Fruit fly (Drosophila melanogaster) whole organism, prepupa: Measurements from ENCODE around the gene CG4318.

Experiments
- Blimp-1 ChIP-seq: fragments of 200-800 bp; sonication (Bioruptor generic); optimal IDR thresholded peaks from 3 replicates; lab custom pipeline; 2017; ENCODE audit warnings: missing biosample characterization, missing genetic modification characterization, mild to moderate bottlenecking, moderate library complexity, missing genetic modification reagents
- CG10669 ChIP-seq: fragments of 200-800 bp; sonication (Bioruptor generic); optimal IDR thresholded peaks from 3 replicates; lab custom pipeline; 2018; ENCODE audit warnings: missing biosample characterization, mild to moderate bottlenecking, missing genetic modification characterization, moderate library complexity
- CG11762 ChIP-seq: fragments of 200-800 bp; sonication (Bioruptor generic); optimal IDR thresholded peaks from 3 replicates; lab custom pipeline; 2016; ENCODE audit warnings: missing biosample characterization, missing genetic modification characterization; ENCODE audit not compliant: insufficient read depth
- CG15336 ChIP-seq: fragments of 200-800 bp; sonication (Bioruptor generic); IDR thresholded peaks from 2 replicates; pipeline ENCODE4 v1.3.6; 2022; ENCODE audit warnings: missing biosample characterization, missing genetic modification characterization
- CG1621 ChIP-seq: fragments of 200-800 bp; sonication (Bioruptor generic); optimal IDR thresholded peaks from 3 replicates; lab custom pipeline; 2018; ENCODE audit warnings: missing biosample characterization, mild to moderate bottlenecking, missing genetic modification characterization
- CG3032 ChIP-seq: fragments of 200-800 bp; optimal IDR thresholded peaks from 2 replicates; lab custom pipeline; 2019; ENCODE audit warnings: missing biosample characterization, mild to moderate bottlenecking, missing genetic modification characterization, moderate library complexity
- CG31627 ChIP-seq: fragments of 200-800 bp; sonication (Bioruptor generic); optimal IDR thresholded peaks from 3 replicates; lab custom pipeline; 2016; ENCODE audit warnings: missing biosample characterization, missing genetic modification characterization
- CG32006 ChIP-seq: fragments of 200-800 bp; sonication (Bioruptor generic); optimal IDR thresholded peaks from 3 replicates; lab custom pipeline; 2017; ENCODE audit warnings: missing biosample characterization, mild to moderate bottlenecking, missing genetic modification characterization
- CG34406 ChIP-seq: fragments of 200-800 bp; sonication (Bioruptor generic); optimal IDR thresholded peaks from 3 replicates; lab custom pipeline; 2016; ENCODE audit warnings: missing biosample characterization, missing genetic modification characterization
- CG6163 ChIP-seq: fragments of 200-800 bp; sonication (Bioruptor generic); IDR thresholded peaks from 3 replicates; pipeline ENCODE4 v1.3.6; 2022; ENCODE audit warnings: missing biosample characterization, missing genetic modification characterization
- CG6276 ChIP-seq: fragments of 200-800 bp; sonication (Bioruptor generic); optimal IDR thresholded peaks from 2 replicates; lab custom pipeline; 2017; ENCODE audit warnings: missing biosample characterization, mild to moderate bottlenecking, missing genetic modification characterization
- CG6792 ChIP-seq: fragments of 200-800 bp; sonication (Bioruptor generic); optimal IDR thresholded peaks from 3 replicates; lab custom pipeline; 2016; ENCODE audit warnings: missing biosample characterization, missing genetic modification characterization
- CG6808 ChIP-seq: fragments of 200-800 bp; sonication (Bioruptor generic); optimal IDR thresholded peaks from 3 replicates; lab custom pipeline; 2017; ENCODE audit warnings: missing biosample characterization, missing genetic modification characterization, mild to moderate bottlenecking, moderate library complexity, missing genetic modification reagents
- CG6854 ChIP-seq: fragments of 200-800 bp; sonication (Bioruptor generic); optimal IDR thresholded peaks from 2 replicates; lab custom pipeline; 2017; ENCODE audit warnings: missing biosample characterization, mild to moderate bottlenecking, missing genetic modification characterization
- CG8119 ChIP-seq: fragments of 200-800 bp; sonication (Bioruptor generic); IDR thresholded peaks from 3 replicates; pipeline ENCODE4 v1.3.6; 2022; ENCODE audit warnings: missing biosample characterization, missing genetic modification characterization
- CG9139 ChIP-seq: fragments of 200-800 bp; sonication (Bioruptor generic); optimal IDR thresholded peaks from 3 replicates; lab custom pipeline; 2017; ENCODE audit warnings: missing biosample characterization, mild to moderate bottlenecking, missing genetic modification characterization
- Eip75B ChIP-seq: fragments of 200-800 bp; sonication (Bioruptor generic); optimal IDR thresholded peaks from 3 replicates; lab custom pipeline; 2016; ENCODE audit warnings: missing biosample characterization, missing genetic modification characterization
- Eip78C ChIP-seq: fragments of 200-800 bp; sonication (Bioruptor generic); peaks from one replicate; lab custom pipeline; 2016; ENCODE audit warnings: missing biosample characterization, missing genetic modification characterization
- Ets21C ChIP-seq: fragments of 200-800 bp; sonication (Bioruptor generic); optimal IDR thresholded peaks from 3 replicates; lab custom pipeline; 2016; ENCODE audit warnings: missing biosample characterization, missing genetic modification characterization
- Ets96B ChIP-seq: fragments of 200-800 bp; optimal IDR thresholded peaks from 2 replicates; lab custom pipeline; 2019; ENCODE audit warnings: missing biosample characterization, mild to moderate bottlenecking, missing genetic modification characterization, moderate library complexity
- Hr38 ChIP-seq: sonication (Bioruptor generic); optimal IDR thresholded peaks from 2 replicates; lab custom pipeline; 2016; ENCODE audit warnings: missing biosample characterization, missing genetic modification characterization
- Hr4 ChIP-seq: fragments of 200-800 bp; sonication (Bioruptor generic); optimal IDR thresholded peaks from 3 replicates; lab custom pipeline; 2016; ENCODE audit warnings: missing biosample characterization, missing genetic modification characterization
- Lpt ChIP-seq: fragments of 200-800 bp; sonication (Bioruptor generic); optimal IDR thresholded peaks from 3 replicates; lab custom pipeline; 2016; ENCODE audit warnings: missing biosample characterization, missing genetic modification characterization
- Met ChIP-seq: fragments of 200-800 bp; sonication (Bioruptor generic); optimal IDR thresholded peaks from 3 replicates; lab custom pipeline; 2016; ENCODE audit warnings: missing biosample characterization, missing genetic modification characterization
- OdsH ChIP-seq: fragments of 200-800 bp; sonication (Bioruptor generic); optimal IDR thresholded peaks from 3 replicates; lab custom pipeline; 2016; ENCODE audit warnings: missing biosample characterization, missing genetic modification characterization
- Smox ChIP-seq: fragments of 200-800 bp; sonication (Bioruptor generic); optimal IDR thresholded peaks from 3 replicates; lab custom pipeline; 2016; ENCODE audit warnings: missing biosample characterization, missing genetic modification characterization
- Sox15 ChIP-seq: fragments of 200-800 bp; sonication (Bioruptor generic); optimal IDR thresholded peaks from 3 replicates; lab custom pipeline; 2016; ENCODE audit warnings: missing biosample characterization, missing genetic modification characterization
- acj6 ChIP-seq: fragments of 200-800 bp; sonication (Bioruptor generic); optimal IDR thresholded peaks from 3 replicates; lab custom pipeline; 2016; ENCODE audit warnings: missing biosample characterization, missing genetic modification characterization
- dac ChIP-seq: fragments of 200-800 bp; sonication (Bioruptor generic); optimal IDR thresholded peaks from 2 replicates; lab custom pipeline; 2017; ENCODE audit warnings: missing biosample characterization, mild to moderate bottlenecking, missing genetic modification characterization
- dsx ChIP-seq: fragments of 200-800 bp; optimal IDR thresholded peaks from 3 replicates; lab custom pipeline; 2019; ENCODE audit warnings: missing biosample characterization, mild to moderate bottlenecking, missing genetic modification characterization, moderate library complexity; ENCODE audit not compliant: poor library complexity, severe bottlenecking
- eg ChIP-seq: fragments of 200-800 bp; sonication (Bioruptor generic); IDR thresholded peaks from 3 replicates; pipeline ENCODE4 v1.3.6; 2022; ENCODE audit warnings: missing biosample characterization, missing genetic modification characterization
- esn ChIP-seq: fragments of 200-800 bp; sonication (Bioruptor generic); optimal IDR thresholded peaks from 2 replicates; lab custom pipeline; 2016; ENCODE audit warnings: missing biosample characterization, mild to moderate bottlenecking, missing genetic modification characterization, moderate library complexity
- net ChIP-seq: fragments of 200-800 bp; sonication (Bioruptor generic); optimal IDR thresholded peaks from 3 replicates; lab custom pipeline; 2016; ENCODE audit warnings: missing biosample characterization, missing genetic modification characterization
- pdm3 ChIP-seq: fragments of 200-800 bp; sonication (Bioruptor generic); optimal IDR thresholded peaks from 3 replicates; lab custom pipeline; 2016; ENCODE audit warnings: missing biosample characterization, missing genetic modification characterization
- salr ChIP-seq, 2 experiments: fragments of 200-800 bp; sonication (Bioruptor generic); optimal IDR thresholded peaks; 3 replicates each; lab custom pipeline; 2016 to 2018; ENCODE audit warnings: missing biosample characterization in 2 of 2, missing genetic modification characterization in 2 of 2, mild to moderate bottlenecking in 1 of 2
- ss ChIP-seq, 2 experiments: fragments of 200-800 bp; sonication (Bioruptor generic); optimal IDR thresholded peaks; 2 replicates in 1 of 2; 3 replicates in 1 of 2; lab custom pipeline; 2017 to 2018; ENCODE audit warnings: mild to moderate bottlenecking in 2 of 2, missing biosample characterization in 2 of 2, missing genetic modification characterization in 2 of 2, moderate library complexity in 1 of 2
- svp ChIP-seq: fragments of 200-800 bp; sonication (Bioruptor generic); peaks from one replicate; lab custom pipeline; 2016; ENCODE audit warnings: missing biosample characterization, missing genetic modification characterization

Gene CG4318

dm6 chrX:13112238-13112829 is 42.4 kb downstream of the CG4318 start, which contains the start of gene Chpf (continued):
- TF ChIP-seq OdsH (GFP tag; lab: Kevin White, UChicago) (no peak), pdm3 (GFP tag; lab: Kevin White, UChicago) (no peak), CG6808 (GFP tag; lab: Kevin White, UChicago) (no peak), salr (GFP tag; optimal IDR thresholded peaks at IDR 0.05; lab: Kevin White, UChicago) (no peak), Sox15 (GFP tag; lab: Kevin White, UChicago) (no peak), CG1621 (tag; lab: Kevin White, UChicago) (no peak), CG6163 (peak; percentile 57; the same call in 1 of the 3 replicates), CG10669 (GFP tag; lab: Kevin White, UChicago) (no peak), Hr38 (GFP tag; lab: Kevin White, UChicago) (no peak), CG15336 (no peak; the same call in 1 of the 2 replicates), dac (no peak), CG6276 (GFP tag; lab: Kevin White, UChicago) (no peak), CG6792 (no peak), svp (GFP tag; lab: Kevin White, UChicago) (peak; percentile 70), net (GFP tag; lab: Kevin White, UChicago) (no peak), Ets96B (tag; lab: Kevin White, UChicago) (no peak), Ets21C (GFP tag; lab: Kevin White, UChicago) (no peak), Hr4 (GFP tag; lab: Kevin White, UChicago) (no peak), CG32006 (peak; percentile 24)

dm6 chrX:13111832-13112231 is 42.9 kb downstream of the CG4318 start:
- no peak for TF ChIP-seq CG3032
- TF ChIP-seq dsx (GFP tag; lab: Kevin White, UChicago), result peak; percentile 40
- TF ChIP-seq CG34406 (GFP tag; lab: Kevin White, UChicago), result peak; percentile 11
- peak; percentile 53 for TF ChIP-seq CG6854 (GFP tag; lab: Kevin White, UChicago)
- TF ChIP-seq Blimp-1, result peak; percentile 28
- TF ChIP-seq ss (GFP tag; optimal IDR thresholded peaks at IDR 0.05; lab: Kevin White, UChicago), result peak; percentile 64 to 72
- TF ChIP-seq CG10669 (GFP tag; lab: Kevin White, UChicago), result no peak
- TF ChIP-seq svp (GFP tag; lab: Kevin White, UChicago), result no peak
- no peak for TF ChIP-seq CG11762 (GFP tag; lab: Kevin White, UChicago)
- TF ChIP-seq salr (GFP tag; optimal IDR thresholded peaks at IDR 0.05; lab: Kevin White, UChicago), result no peak
- TF ChIP-seq CG6276 (GFP tag; lab: Kevin White, UChicago), result peak; percentile 67
- peak; percentile 44 for TF ChIP-seq CG6808 (GFP tag; lab: Kevin White, UChicago)
- TF ChIP-seq CG15336, result peak; percentile 68
- no peak for TF ChIP-seq Sox15 (GFP tag; lab: Kevin White, UChicago)
- peak; percentile 75 for TF ChIP-seq CG8119
- peak; percentile 58 for TF ChIP-seq Eip78C (GFP tag; lab: Kevin White, UChicago)
- TF ChIP-seq CG1621 (tag; lab: Kevin White, UChicago), result peak; percentile 15
- TF ChIP-seq CG9139 (GFP tag; lab: Kevin White, UChicago), result peak; percentile 33
- peak; percentile 16 for TF ChIP-seq Eip75B

dm6 chrX:13109583-13110126 is 45.1 kb downstream of the CG4318 start:
- no peak for TF ChIP-seq Hr38 (GFP tag; lab: Kevin White, UChicago)
- peak; percentile 32 for TF ChIP-seq svp (GFP tag; lab: Kevin White, UChicago)
- TF ChIP-seq net (GFP tag; lab: Kevin White, UChicago), result no peak
- no peak for TF ChIP-seq CG1621 (tag; lab: Kevin White, UChicago)
- 0 out of 2 replicates have a peak, but pooled peaks have one; percentile 19 for TF ChIP-seq CG15336
- no peak for TF ChIP-seq Met (GFP tag; lab: Kevin White, UChicago)
- 0 out of 3 replicates have a peak, but pooled peaks have one; percentile 13 for TF ChIP-seq eg (GFP tag; lab: Robert Waterston, UW)
- peak; percentile 14 for TF ChIP-seq esn (GFP tag; lab: Kevin White, UChicago)
- TF ChIP-seq Lpt (GFP tag; lab: Kevin White, UChicago), result no peak
- no peak for TF ChIP-seq acj6
- no peak for TF ChIP-seq Smox (GFP tag; lab: Kevin White, UChicago)
- TF ChIP-seq CG31627, result no peak
- no peak for TF ChIP-seq CG34406 (GFP tag; lab: Kevin White, UChicago)
